Worm (Caenorhabditis elegans) whole organism, young adult: ENCODE results near the gene B0280.11.
A peak's percentile ranks its signal among the peaks of the same experiment; 100 is the strongest.

Experiments
- B0336.3 ChIP-seq: fragments of 200-800 bp; sonication (Bioruptor generic); IDR thresholded peaks from 2 replicates; pipeline ENCODE4 v1.3.6; 2022; ENCODE audit warnings: missing genetic modification characterization, missing compliant biosample characterization
- C06A6.2 ChIP-seq: fragments of 200-800 bp; sonication (Bioruptor generic); conservative IDR thresholded peaks from 2 replicates; pipeline ENCODE4 v1.3.6; 2022; ENCODE audit warnings: missing genetic modification characterization, missing compliant biosample characterization
- C17E4.6 ChIP-seq: fragments of 200-800 bp; sonication (Bioruptor generic); IDR thresholded peaks from 2 replicates; pipeline ENCODE4 v1.3.6; 2022; ENCODE audit warnings: missing genetic modification reagents, missing genetic modification characterization, missing compliant biosample characterization
- F33H1.4 ChIP-seq: fragments of 200-800 bp; sonication (Bioruptor generic); IDR thresholded peaks from 2 replicates; pipeline ENCODE4 v1.3.6; 2022; ENCODE audit warnings: missing genetic modification reagents, missing genetic modification characterization, missing compliant biosample characterization
- Y53G8AR.9 ChIP-seq: fragments of 200-800 bp; sonication (Bioruptor generic); conservative IDR thresholded peaks from 2 replicates; pipeline ENCODE4 v1.3.6; 2022; ENCODE audit warnings: missing genetic modification reagents, missing genetic modification characterization, missing compliant biosample characterization
- Y79H2A.3 ChIP-seq: fragments of 200-800 bp; sonication (Bioruptor generic); conservative IDR thresholded peaks from 2 replicates; pipeline ENCODE4 v1.3.6; 2022; ENCODE audit warnings: missing genetic modification reagents, missing genetic modification characterization, missing compliant biosample characterization
- Y95B8A.8 ChIP-seq: fragments of 200-800 bp; sonication (Bioruptor generic); IDR thresholded peaks from 2 replicates; pipeline ENCODE4 v1.3.6; 2022; ENCODE audit warnings: missing genetic modification reagents, missing genetic modification characterization, missing compliant biosample characterization
- aptf-3 ChIP-seq: fragments of 200-800 bp; sonication (Bioruptor generic); IDR thresholded peaks from 2 replicates; pipeline ENCODE4 v1.3.6; 2022; ENCODE audit warnings: missing genetic modification characterization, missing compliant biosample characterization
- athp-1 ChIP-seq: sonication (generic microtip); optimal IDR thresholded peaks from 2 replicates; lab custom pipeline; 2017; ENCODE audit warnings: mild to moderate bottlenecking, missing genetic modification characterization, missing compliant biosample characterization
- bed-2 ChIP-seq: fragments of 200-800 bp; sonication (Bioruptor generic); IDR thresholded peaks from 2 replicates; pipeline ENCODE4 v1.3.6; 2022; ENCODE audit warnings: missing genetic modification reagents, missing genetic modification characterization, missing compliant biosample characterization
- ceh-58 ChIP-seq: fragments of 200-800 bp; sonication (Bioruptor generic); IDR thresholded peaks from 2 replicates; pipeline ENCODE4 v1.3.6; 2022; ENCODE audit warnings: missing genetic modification characterization, missing compliant biosample characterization
- ceh-79 ChIP-seq: sonication (generic microtip); optimal IDR thresholded peaks from 2 replicates; lab custom pipeline; 2017; ENCODE audit warnings: mild to moderate bottlenecking, missing genetic modification characterization, missing compliant biosample characterization
- chd-7 ChIP-seq: sonication (generic microtip); optimal IDR thresholded peaks from 2 replicates; lab custom pipeline; 2016; ENCODE audit warnings: mild to moderate bottlenecking, missing genetic modification characterization, moderate library complexity, missing compliant biosample characterization
- die-1 ChIP-seq: sonication (generic microtip); optimal IDR thresholded peaks from 2 replicates; lab custom pipeline; 2016; ENCODE audit warnings: missing genotype, mild to moderate bottlenecking, missing genetic modification characterization, missing compliant biosample characterization
- dpff-1 ChIP-seq: sonication (generic microtip); optimal IDR thresholded peaks from 2 replicates; lab custom pipeline; 2017; ENCODE audit warnings: mild to moderate bottlenecking, missing genetic modification characterization, missing compliant biosample characterization
- efl-1 ChIP-seq: fragments of 150-350 bp; optimal IDR thresholded peaks from 2 replicates; lab custom pipeline; 2014; ENCODE audit warnings: missing biosample characterization, missing genetic modification reagents, missing genetic modification characterization
- ekl-4 ChIP-seq: fragments of 200-800 bp; sonication (Bioruptor generic); IDR thresholded peaks from 2 replicates; pipeline ENCODE4 v1.3.6; 2022; ENCODE audit warnings: missing genetic modification reagents, missing genetic modification characterization, missing compliant biosample characterization
- ets-4 ChIP-seq: fragments of 200-800 bp; sonication (Bioruptor generic); optimal IDR thresholded peaks from 2 replicates; lab custom pipeline; 2018; ENCODE audit warnings: mild to moderate bottlenecking, missing genetic modification characterization, missing compliant biosample characterization
- hlh-26 ChIP-seq: fragments of 200-800 bp; sonication (Bioruptor generic); conservative IDR thresholded peaks from 2 replicates; pipeline ENCODE4 v1.3.6; 2022; ENCODE audit warnings: missing genetic modification reagents, missing genetic modification characterization, missing compliant biosample characterization
- hsf-1 ChIP-seq: fragments of 200-800 bp; sonication (Bioruptor generic); IDR thresholded peaks from 2 replicates; pipeline ENCODE4 v1.3.6; 2022; ENCODE audit warnings: missing genetic modification reagents, missing genetic modification characterization, missing compliant biosample characterization
- let-526 ChIP-seq: fragments of 200-800 bp; sonication (Bioruptor generic); IDR thresholded peaks from 2 replicates; pipeline ENCODE4 v1.3.6; 2022; ENCODE audit warnings: missing genetic modification reagents, missing genetic modification characterization, missing compliant biosample characterization
- let-607 ChIP-seq, 2 experiments: fragments of 200-800 bp in 1 of 2; sonication (Bioruptor generic) in 1 of 2; sonication (generic microtip) in 1 of 2; optimal IDR thresholded peaks; 2 replicates each; lab custom pipeline; 2016 to 2018; ENCODE audit warnings: mild to moderate bottlenecking in 2 of 2, missing compliant biosample characterization in 2 of 2, missing genetic modification characterization in 2 of 2, moderate library complexity in 2 of 2, missing genotype in 1 of 2
- lin-26 ChIP-seq: fragments of 200-800 bp; sonication (Bioruptor generic); IDR thresholded peaks from 2 replicates; pipeline ENCODE4 v1.3.6; 2022; ENCODE audit warnings: missing genetic modification reagents, missing genetic modification characterization, missing compliant biosample characterization
- lin-35 ChIP-seq, 3 experiments: fragments of 150-350 bp in 2 of 3; sonication (generic microtip) in 1 of 3; optimal IDR thresholded peaks; 2 replicates each; lab custom pipeline; 2014 to 2018; ENCODE audit warnings: missing biosample characterization in 3 of 3, missing genetic modification characterization in 3 of 3, missing genetic modification reagents in 3 of 3
- lin-40 ChIP-seq: sonication (generic microtip); optimal IDR thresholded peaks from 2 replicates; lab custom pipeline; 2016; ENCODE audit warnings: missing genetic modification characterization, mild to moderate bottlenecking, missing compliant biosample characterization, missing genotype, missing genetic modification reagents
- lir-1 ChIP-seq: fragments of 200-800 bp; sonication (Bioruptor generic); conservative IDR thresholded peaks from 2 replicates; pipeline ENCODE4 v1.3.6; 2022; ENCODE audit warnings: missing genetic modification reagents, missing genetic modification characterization, missing compliant biosample characterization
- lsl-1 ChIP-seq: fragments of 200-800 bp; sonication (Bioruptor generic); optimal IDR thresholded peaks from 2 replicates; lab custom pipeline; 2018; ENCODE audit warnings: mild to moderate bottlenecking, missing genetic modification characterization, moderate library complexity, missing compliant biosample characterization
- madf-3 ChIP-seq: fragments of 200-800 bp; sonication (Bioruptor generic); IDR thresholded peaks from 2 replicates; pipeline ENCODE4 v1.3.6; 2022; ENCODE audit warnings: missing genetic modification reagents, missing genetic modification characterization, missing compliant biosample characterization
- mes-4 ChIP-seq: sonication (generic microtip); optimal IDR thresholded peaks from 2 replicates; lab custom pipeline; 2016; ENCODE audit warnings: missing genotype, missing genetic modification characterization, missing compliant biosample characterization
- nhr-90 ChIP-seq: sonication (generic microtip); optimal IDR thresholded peaks from 2 replicates; lab custom pipeline; 2016; ENCODE audit warnings: missing genotype, mild to moderate bottlenecking, missing genetic modification characterization, missing compliant biosample characterization
- pbrm-1 ChIP-seq: fragments of 200-800 bp; sonication (Bioruptor generic); IDR thresholded peaks from 2 replicates; pipeline ENCODE4 v1.3.6; 2022; ENCODE audit warnings: missing genetic modification reagents, missing genetic modification characterization, missing compliant biosample characterization
- pha-4 ChIP-seq: fragments of 150-350 bp; sonication (generic microtip); optimal IDR thresholded peaks from 2 replicates; lab custom pipeline; 2014; ENCODE audit warnings: missing biosample characterization, missing genetic modification reagents, missing genetic modification characterization
- rcor-1 ChIP-seq: fragments of 200-800 bp; sonication (Bioruptor generic); IDR thresholded peaks from 2 replicates; pipeline ENCODE4 v1.3.6; 2022; ENCODE audit warnings: missing genetic modification reagents, missing genetic modification characterization, missing compliant biosample characterization
- rec-8 ChIP-seq, 2 experiments: sonication (generic microtip); optimal IDR thresholded peaks; 2 replicates each; lab custom pipeline; 2016; ENCODE audit warnings: mild to moderate bottlenecking in 2 of 2, missing genetic modification characterization in 2 of 2, missing genetic modification reagents in 2 of 2, missing genotype in 2 of 2, missing biosample characterization in 1 of 2, missing compliant biosample characterization in 1 of 2, moderate library complexity in 1 of 2
- repo-1 ChIP-seq: sonication (generic microtip); optimal IDR thresholded peaks from 2 replicates; lab custom pipeline; 2017; ENCODE audit warnings: mild to moderate bottlenecking, missing genetic modification characterization, missing compliant biosample characterization
- rpc-1 ChIP-seq, 2 experiments: fragments of 150-350 bp in 1 of 2; sonication (generic microtip) in 1 of 2; optimal IDR thresholded peaks; 2 replicates each; lab custom pipeline; 2014 to 2018; ENCODE audit warnings: missing biosample characterization in 1 of 2, missing genetic modification characterization in 1 of 2, missing genetic modification reagents in 1 of 2, missing genotype in 1 of 2
- sea-2 ChIP-seq: fragments of 200-800 bp; sonication (Bioruptor generic); IDR thresholded peaks from 2 replicates; pipeline ENCODE4 v1.3.6; 2022; ENCODE audit warnings: missing genetic modification characterization, missing compliant biosample characterization
- snpc-1.3 ChIP-seq: sonication (generic microtip); optimal IDR thresholded peaks from 2 replicates; lab custom pipeline; 2017; ENCODE audit warnings: missing genetic modification characterization, mild to moderate bottlenecking, missing compliant biosample characterization, antibody characterized with exemption, moderate library complexity, missing genotype, missing genetic modification reagents; ENCODE audit not compliant: insufficient read depth
- snpc-4 ChIP-seq, 5 experiments: fragments of 150-350 bp in 1 of 5; sonication (generic microtip) in 4 of 5; optimal IDR thresholded peaks; 2 replicates each; lab custom pipeline; 2014 to 2018; ENCODE audit warnings: missing genetic modification characterization in 5 of 5, missing biosample characterization in 3 of 5, antibody characterized with exemption in 2 of 5, mild to moderate bottlenecking in 2 of 5, missing compliant biosample characterization in 2 of 5, missing genotype in 2 of 5, moderate library complexity in 2 of 5, missing genetic modification reagents in 1 of 5
- somi-1 ChIP-seq: fragments of 200-800 bp; sonication (Bioruptor generic); optimal IDR thresholded peaks from 2 replicates; lab custom pipeline; 2018; ENCODE audit warnings: mild to moderate bottlenecking, missing genetic modification characterization, missing compliant biosample characterization
- tbx-9 ChIP-seq: sonication (generic microtip); optimal IDR thresholded peaks from 2 replicates; lab custom pipeline; 2016; ENCODE audit warnings: borderline replicate concordance, missing genetic modification characterization, inconsistent platforms, missing compliant biosample characterization
- tlf-1 ChIP-seq: fragments of 200-800 bp; sonication (Bioruptor generic); optimal IDR thresholded peaks from 2 replicates; lab custom pipeline; 2018; ENCODE audit warnings: mild to moderate bottlenecking, missing genetic modification characterization, missing compliant biosample characterization
- ztf-18 ChIP-seq: sonication (generic microtip); optimal IDR thresholded peaks from 2 replicates; lab custom pipeline; 2016; ENCODE audit warnings: missing genotype, mild to moderate bottlenecking, missing genetic modification characterization, missing compliant biosample characterization
- ztf-6 ChIP-seq: fragments of 200-800 bp; sonication (Bioruptor generic); IDR thresholded peaks from 2 replicates; pipeline ENCODE4 v1.3.6; 2022; ENCODE audit warnings: missing genetic modification reagents, missing genetic modification characterization, missing compliant biosample characterization

B0280.11 gene

DNA sequence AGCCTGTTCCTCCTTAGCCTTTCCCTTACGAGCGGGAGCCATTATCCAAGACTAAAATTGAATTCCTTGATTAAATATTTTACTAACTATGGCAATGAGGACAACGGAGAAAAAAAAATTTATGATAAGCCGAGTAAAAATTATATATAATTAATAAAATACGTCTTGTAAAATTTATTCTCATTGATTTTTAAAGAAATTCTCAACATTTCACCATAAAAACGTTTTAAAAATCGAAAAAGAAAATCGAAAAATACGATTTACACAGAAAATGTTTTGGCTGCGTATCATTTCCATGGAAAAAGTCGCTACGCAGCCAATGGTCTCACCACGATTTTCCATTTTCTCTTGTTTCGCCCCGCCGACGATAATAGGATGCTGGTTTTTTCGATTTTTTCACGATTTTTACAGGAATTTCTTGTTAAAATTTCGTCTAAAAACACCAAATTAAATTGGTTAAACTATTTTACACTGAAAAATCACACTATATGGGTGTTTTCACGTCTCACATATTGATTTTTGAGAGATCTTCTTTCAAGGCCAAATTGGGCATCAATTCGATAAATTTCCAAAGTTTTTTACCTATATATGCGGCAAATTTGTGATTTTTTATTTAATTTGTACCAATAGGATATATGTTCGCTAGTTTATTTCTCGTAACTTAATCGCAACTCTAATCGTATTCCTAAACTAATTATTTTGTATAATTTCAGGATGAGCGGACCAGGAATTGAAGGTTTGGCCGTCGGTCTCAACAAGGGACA, 41.6 kb upstream of the B0280.11 start, which contains the start of the genes rps-14 and rpl-36 (continued):
- TF ChIP-seq rcor-1 (GFP tag; lab: Robert Waterston, UW) (peak; percentile 34; the same call in 1 of the 2 replicates), ceh-58 (no peak)

- TF ChIP-seq let-607 (tag; optimal IDR thresholded peaks at IDR 0.05; lab: Kevin White, UChicago) (no peak), somi-1 (GFP tag; lab: Kevin White, UChicago) (no peak), ztf-6 (no peak), lin-26 (GFP tag; lab: Robert Waterston, UW) (peak; percentile 78), pbrm-1 (GFP tag; lab: Robert Waterston, UW) (peak; percentile 51; the same call in 1 of the 2 replicates), ekl-4 (GFP tag; lab: Robert Waterston, UW) (peak; percentile 86), snpc-4 (GFP tag; optimal IDR thresholded peaks at IDR 0.05; lab: Kevin White, UChicago) (no peak), snpc-4 (tag; optimal IDR thresholded peaks at IDR 0.05; lab: Kevin White, UChicago) (peak in 1 of 4 experiments; percentile 26), nhr-90 (tag; lab: Kevin White, UChicago) (no peak), repo-1 (tag; lab: Kevin White, UChicago) (no peak), aptf-3 (GFP tag; lab: Robert Waterston, UW) (0 out of 2 replicates have a peak, but pooled peaks have one; percentile 10), lsl-1 (GFP tag; lab: Kevin White, UChicago) (peak; percentile 29), C17E4.6 (GFP tag; lab: Robert Waterston, UW) (no peak), ztf-18 (peak; percentile 32), Y53G8AR.9 (GFP tag; lab: Robert Waterston, UW) (0 out of 2 replicates have a peak, but pooled peaks have one; percentile 53), C06A6.2 (GFP tag; lab: Robert Waterston, UW) (no peak), rec-8 (tag; optimal IDR thresholded peaks at IDR 0.05; lab: Kevin White, UChicago) (no peak), dpff-1 (tag; lab: Kevin White, UChicago) (no peak), pha-4 (no peak), bed-2 (no peak), tlf-1 (peak; percentile 66), hlh-26 (no peak), mes-4 (tag; lab: Kevin White, UChicago) (no peak), B0336.3 (GFP tag; lab: Robert Waterston, UW) (peak; percentile 82), tbx-9 (tag; lab: Kevin White, UChicago) (no peak), Y95B8A.8 (GFP tag; lab: Robert Waterston, UW) (peak; percentile 54; the same call in 1 of the 2 replicates), hsf-1 (peak; percentile 65; the same call in 1 of the 2 replicates), rcor-1 (GFP tag; lab: Robert Waterston, UW) (no peak), die-1 (tag; lab: Kevin White, UChicago) (peak; percentile 3), lin-35 (GFP tag; optimal IDR thresholded peaks at IDR 0.05; lab: Kevin White, UChicago) (no peak), let-526 (GFP tag; lab: Robert Waterston, UW) (no peak), athp-1 (tag; lab: Kevin White, UChicago) (peak; percentile 71), rpc-1 (optimal IDR thresholded peaks at IDR 0.05; lab: Kevin White, UChicago) (no peak), rpc-1 (tag; optimal IDR thresholded peaks at IDR 0.05; lab: Kevin White, UChicago) (no peak), efl-1 (GFP tag; lab: Kevin White, UChicago) (no peak), madf-3 (peak; percentile 46; the same call in 1 of the 2 replicates), snpc-1.3 (peak; percentile 11), ets-4 (no peak), lin-40 (tag; lab: Kevin White, UChicago) (no peak), Y79H2A.3 (no peak), F33H1.4 (peak; percentile 49), chd-7 (tag; lab: Kevin White, UChicago) (no peak), lir-1 (GFP tag; lab: Robert Waterston, UW) (no peak), ceh-79 (tag; lab: Kevin White, UChicago) (no peak), sea-2 (no peak)
Measured at ce11 chrIII:7178497-7178896, 40.4 kb upstream of the B0280.11 start.
